Worm (Caenorhabditis elegans) whole organism, young adult: ENCODE data around the gene C25H3.3.

ENCODE experiments used
- B0261.1 ChIP-seq: sonication (generic microtip); optimal IDR thresholded peaks from 2 replicates; lab custom pipeline; 2016; ENCODE audit warnings: mild to moderate bottlenecking, missing genetic modification characterization, moderate library complexity, missing compliant biosample characterization
- F10E7.11 ChIP-seq: sonication (generic microtip); optimal IDR thresholded peaks from 2 replicates; lab custom pipeline; 2017; ENCODE audit warnings: mild to moderate bottlenecking, missing genetic modification characterization, moderate library complexity, missing compliant biosample characterization
- F23B12.7 ChIP-seq: sonication (generic microtip); optimal IDR thresholded peaks from 2 replicates; lab custom pipeline; 2017; ENCODE audit warnings: missing genetic modification characterization, mild to moderate bottlenecking, missing compliant biosample characterization, antibody characterized with exemption, moderate library complexity; ENCODE audit not compliant: insufficient read depth
- F37B4.10 ChIP-seq: fragments of 200-800 bp; sonication (Bioruptor generic); IDR thresholded peaks from 2 replicates; pipeline ENCODE4 v1.3.6; 2022; ENCODE audit warnings: missing genetic modification characterization, missing compliant biosample characterization
- F39B2.1 ChIP-seq: fragments of 200-800 bp; sonication (Bioruptor generic); IDR thresholded peaks from 2 replicates; pipeline ENCODE4 v1.3.6; 2022; ENCODE audit warnings: missing genetic modification reagents, missing genetic modification characterization, missing compliant biosample characterization
- T07F8.4 ChIP-seq: sonication (generic microtip); optimal IDR thresholded peaks from 2 replicates; lab custom pipeline; 2016; ENCODE audit warnings: mild to moderate bottlenecking, missing genetic modification characterization, moderate library complexity, missing compliant biosample characterization
- T26A5.8 ChIP-seq: sonication (generic microtip); optimal IDR thresholded peaks from 2 replicates; lab custom pipeline; 2016; ENCODE audit warnings: missing genetic modification characterization, missing compliant biosample characterization
- Y53F4B.3 ChIP-seq: fragments of 200-800 bp; sonication (Bioruptor generic); IDR thresholded peaks from 2 replicates; pipeline ENCODE4 v1.3.6; 2022; ENCODE audit warnings: missing genetic modification reagents, missing genetic modification characterization, missing compliant biosample characterization
- Y56A3A.18 ChIP-seq: fragments of 200-800 bp; sonication (Bioruptor generic); IDR thresholded peaks from 2 replicates; pipeline ENCODE4 v1.3.6; 2022; ENCODE audit warnings: missing genetic modification reagents, missing genetic modification characterization, missing compliant biosample characterization
- Y67H2A.10 ChIP-seq: fragments of 200-800 bp; sonication (Bioruptor generic); conservative IDR thresholded peaks from 2 replicates; pipeline ENCODE4 v1.3.6; 2022; ENCODE audit warnings: missing genetic modification reagents, missing genetic modification characterization, missing compliant biosample characterization
- Y95B8A.8 ChIP-seq: fragments of 200-800 bp; sonication (Bioruptor generic); IDR thresholded peaks from 2 replicates; pipeline ENCODE4 v1.3.6; 2022; ENCODE audit warnings: missing genetic modification reagents, missing genetic modification characterization, missing compliant biosample characterization
- ZK185.1 ChIP-seq: sonication (generic microtip); optimal IDR thresholded peaks from 2 replicates; lab custom pipeline; 2016; ENCODE audit warnings: mild to moderate bottlenecking, missing genetic modification characterization, missing compliant biosample characterization; ENCODE audit not compliant: poor library complexity, severe bottlenecking
- atf-7 ChIP-seq: sonication (generic microtip); optimal IDR thresholded peaks from 2 replicates; lab custom pipeline; 2017; ENCODE audit warnings: mild to moderate bottlenecking, missing genetic modification characterization, missing compliant biosample characterization
- athp-1 ChIP-seq: sonication (generic microtip); optimal IDR thresholded peaks from 2 replicates; lab custom pipeline; 2017; ENCODE audit warnings: mild to moderate bottlenecking, missing genetic modification characterization, missing compliant biosample characterization
- ceh-100 ChIP-seq: fragments of 200-800 bp; sonication (Bioruptor generic); IDR thresholded peaks from 2 replicates; pipeline ENCODE4 v1.3.6; 2022; ENCODE audit warnings: missing genetic modification reagents, missing genetic modification characterization, missing compliant biosample characterization
- ceh-27 ChIP-seq: fragments of 200-800 bp; sonication (Bioruptor generic); optimal IDR thresholded peaks from 2 replicates; lab custom pipeline; 2018; ENCODE audit warnings: mild to moderate bottlenecking, missing genetic modification characterization, moderate library complexity, missing compliant biosample characterization
- ceh-40 ChIP-seq: fragments of 200-800 bp; sonication (Bioruptor generic); IDR thresholded peaks from 2 replicates; pipeline ENCODE4 v1.3.6; 2022; ENCODE audit warnings: missing genetic modification characterization, missing compliant biosample characterization
- ceh-79 ChIP-seq: sonication (generic microtip); optimal IDR thresholded peaks from 2 replicates; lab custom pipeline; 2017; ENCODE audit warnings: mild to moderate bottlenecking, missing genetic modification characterization, missing compliant biosample characterization
- die-1 ChIP-seq: sonication (generic microtip); optimal IDR thresholded peaks from 2 replicates; lab custom pipeline; 2016; ENCODE audit warnings: missing genotype, mild to moderate bottlenecking, missing genetic modification characterization, missing compliant biosample characterization
- dox-1 ChIP-seq: fragments of 200-800 bp; sonication (Bioruptor generic); IDR thresholded peaks from 2 replicates; pipeline ENCODE4 v1.3.6; 2022; ENCODE audit warnings: missing genetic modification reagents, missing genetic modification characterization, missing compliant biosample characterization
- dpff-1 ChIP-seq: sonication (generic microtip); optimal IDR thresholded peaks from 2 replicates; lab custom pipeline; 2017; ENCODE audit warnings: mild to moderate bottlenecking, missing genetic modification characterization, missing compliant biosample characterization
- egl-18 ChIP-seq: fragments of 200-800 bp; sonication (Bioruptor generic); IDR thresholded peaks from 2 replicates; pipeline ENCODE4 v1.3.6; 2022; ENCODE audit warnings: missing genetic modification reagents, missing genetic modification characterization, missing compliant biosample characterization
- egl-44 ChIP-seq: fragments of 200-800 bp; sonication (Bioruptor generic); IDR thresholded peaks from 2 replicates; pipeline ENCODE4 v1.3.6; 2022; ENCODE audit warnings: missing genetic modification reagents, missing genetic modification characterization, missing compliant biosample characterization
- ekl-4 ChIP-seq: fragments of 200-800 bp; sonication (Bioruptor generic); IDR thresholded peaks from 2 replicates; pipeline ENCODE4 v1.3.6; 2022; ENCODE audit warnings: missing genetic modification reagents, missing genetic modification characterization, missing compliant biosample characterization
- ets-4 ChIP-seq: fragments of 200-800 bp; sonication (Bioruptor generic); optimal IDR thresholded peaks from 2 replicates; lab custom pipeline; 2018; ENCODE audit warnings: mild to moderate bottlenecking, missing genetic modification characterization, missing compliant biosample characterization
- hsf-1 ChIP-seq: fragments of 200-800 bp; sonication (Bioruptor generic); IDR thresholded peaks from 2 replicates; pipeline ENCODE4 v1.3.6; 2022; ENCODE audit warnings: missing genetic modification reagents, missing genetic modification characterization, missing compliant biosample characterization
- let-526 ChIP-seq: fragments of 200-800 bp; sonication (Bioruptor generic); IDR thresholded peaks from 2 replicates; pipeline ENCODE4 v1.3.6; 2022; ENCODE audit warnings: missing genetic modification reagents, missing genetic modification characterization, missing compliant biosample characterization
- lin-26 ChIP-seq: fragments of 200-800 bp; sonication (Bioruptor generic); IDR thresholded peaks from 2 replicates; pipeline ENCODE4 v1.3.6; 2022; ENCODE audit warnings: missing genetic modification reagents, missing genetic modification characterization, missing compliant biosample characterization
- lin-54 ChIP-seq: fragments of 200-800 bp; sonication (Bioruptor generic); optimal IDR thresholded peaks from 2 replicates; lab custom pipeline; 2018; ENCODE audit warnings: mild to moderate bottlenecking, missing genetic modification characterization, missing compliant biosample characterization
- lsl-1 ChIP-seq: fragments of 200-800 bp; sonication (Bioruptor generic); optimal IDR thresholded peaks from 2 replicates; lab custom pipeline; 2018; ENCODE audit warnings: mild to moderate bottlenecking, missing genetic modification characterization, moderate library complexity, missing compliant biosample characterization
- madf-8 ChIP-seq: fragments of 200-800 bp; sonication (Bioruptor generic); conservative IDR thresholded peaks from 2 replicates; pipeline ENCODE4 v1.3.6; 2022; ENCODE audit warnings: missing genetic modification reagents, missing genetic modification characterization, missing compliant biosample characterization
- mcd-1 ChIP-seq: fragments of 200-800 bp; sonication (Bioruptor generic); IDR thresholded peaks from 2 replicates; pipeline ENCODE4 v1.3.6; 2022; ENCODE audit warnings: missing genetic modification reagents, missing genetic modification characterization, missing compliant biosample characterization
- mes-4 ChIP-seq: sonication (generic microtip); optimal IDR thresholded peaks from 2 replicates; lab custom pipeline; 2016; ENCODE audit warnings: missing genotype, missing genetic modification characterization, missing compliant biosample characterization
- nfya-1 ChIP-seq: sonication (generic microtip); optimal IDR thresholded peaks from 2 replicates; lab custom pipeline; 2017; ENCODE audit warnings: antibody characterized with exemption, missing compliant biosample characterization, missing genetic modification characterization, borderline replicate concordance; ENCODE audit not compliant: insufficient read depth
- nhr-80 ChIP-seq: sonication (generic microtip); optimal IDR thresholded peaks from 2 replicates; lab custom pipeline; 2016; ENCODE audit warnings: missing genetic modification characterization, missing compliant biosample characterization
- nhr-90 ChIP-seq: sonication (generic microtip); optimal IDR thresholded peaks from 2 replicates; lab custom pipeline; 2016; ENCODE audit warnings: missing genotype, mild to moderate bottlenecking, missing genetic modification characterization, missing compliant biosample characterization
- pha-4 ChIP-seq: fragments of 150-350 bp; sonication (generic microtip); optimal IDR thresholded peaks from 2 replicates; lab custom pipeline; 2014; ENCODE audit warnings: missing biosample characterization, missing genetic modification reagents, missing genetic modification characterization
- rcor-1 ChIP-seq: fragments of 200-800 bp; sonication (Bioruptor generic); IDR thresholded peaks from 2 replicates; pipeline ENCODE4 v1.3.6; 2022; ENCODE audit warnings: missing genetic modification reagents, missing genetic modification characterization, missing compliant biosample characterization
- rpc-1 ChIP-seq, 2 experiments: fragments of 150-350 bp in 1 of 2; sonication (generic microtip) in 1 of 2; optimal IDR thresholded peaks; 2 replicates each; lab custom pipeline; 2014 to 2018; ENCODE audit warnings: missing biosample characterization in 1 of 2, missing genetic modification characterization in 1 of 2, missing genetic modification reagents in 1 of 2, missing genotype in 1 of 2
- somi-1 ChIP-seq: fragments of 200-800 bp; sonication (Bioruptor generic); optimal IDR thresholded peaks from 2 replicates; lab custom pipeline; 2018; ENCODE audit warnings: mild to moderate bottlenecking, missing genetic modification characterization, missing compliant biosample characterization
- sptf-2 ChIP-seq: fragments of 200-800 bp; sonication (Bioruptor generic); optimal IDR thresholded peaks from 2 replicates; lab custom pipeline; 2018; ENCODE audit warnings: mild to moderate bottlenecking, missing genetic modification characterization, missing compliant biosample characterization
- tbx-9 ChIP-seq: sonication (generic microtip); optimal IDR thresholded peaks from 2 replicates; lab custom pipeline; 2016; ENCODE audit warnings: borderline replicate concordance, missing genetic modification characterization, inconsistent platforms, missing compliant biosample characterization
- ztf-18 ChIP-seq: sonication (generic microtip); optimal IDR thresholded peaks from 2 replicates; lab custom pipeline; 2016; ENCODE audit warnings: missing genotype, mild to moderate bottlenecking, missing genetic modification characterization, missing compliant biosample characterization
- ztf-26 ChIP-seq: sonication (generic microtip); optimal IDR thresholded peaks from 2 replicates; lab custom pipeline; 2017; ENCODE audit warnings: missing genetic modification characterization, missing compliant biosample characterization

Gene C25H3.3

ce11 chrII:5660736-5661734 lies 33.0 kb upstream of the C25H3.3 start, which contains the start of the genes ift-43 and mdt-26 (continued):
- TF ChIP-seq egl-18 (peak; percentile 86; the same call in 1 of the 2 replicates), let-526 (GFP tag; lab: Robert Waterston, UW) (peak; percentile 90), die-1 (no peak), ZK185.1 (tag; lab: Kevin White, UChicago) (peak; percentile 57), ceh-40 (GFP tag; lab: Robert Waterston, UW) (peak; percentile 83; the same call in 1 of the 2 replicates), lin-26 (GFP tag; lab: Robert Waterston, UW) (peak; percentile 61), Y67H2A.10 (GFP tag; lab: Robert Waterston, UW) (peak; percentile 71; the same call in 1 of the 2 replicates), madf-8 (peak; percentile 10), ekl-4 (GFP tag; lab: Robert Waterston, UW) (peak; percentile 83), nfya-1 (no peak), hsf-1 (no peak)

- TF ChIP-seq mes-4 = peak; percentile 36
- TF ChIP-seq F37B4.10 (GFP tag; lab: Robert Waterston, UW) = peak; percentile 92; the same call in 1 of the 2 replicates
- peak; percentile 98 for TF ChIP-seq ekl-4 (GFP tag; lab: Robert Waterston, UW)
- peak; percentile 99 for TF ChIP-seq ceh-79 (tag; lab: Kevin White, UChicago)
- TF ChIP-seq pha-4 (tag; lab: Kevin White, UChicago) = no peak
- TF ChIP-seq ztf-18 (tag; lab: Kevin White, UChicago) = peak; percentile 28
- TF ChIP-seq ets-4 (GFP tag; lab: Kevin White, UChicago) = peak; percentile 69
- peak; percentile 31; the same call in 1 of the 2 replicates for TF ChIP-seq Y53F4B.3 (GFP tag; lab: Robert Waterston, UW)
- peak; percentile 91 for TF ChIP-seq mcd-1 (GFP tag; lab: Robert Waterston, UW)
- TF ChIP-seq tbx-9 (tag; lab: Kevin White, UChicago) = peak; percentile 99
- TF ChIP-seq nhr-80 = peak; percentile 2
- peak; percentile 55 for TF ChIP-seq B0261.1
- TF ChIP-seq F39B2.1 = peak; percentile 90
- no peak for TF ChIP-seq T07F8.4 (tag; lab: Kevin White, UChicago)
- TF ChIP-seq Y56A3A.18 (GFP tag; lab: Robert Waterston, UW) = peak; percentile 93
- TF ChIP-seq ceh-100 (GFP tag; lab: Robert Waterston, UW) = peak; percentile 90
- TF ChIP-seq ztf-26 (tag; lab: Kevin White, UChicago) = peak; percentile 96
- peak; percentile 83 for TF ChIP-seq lin-54 (GFP tag; lab: Kevin White, UChicago)
- TF ChIP-seq dox-1 (GFP tag; lab: Robert Waterston, UW) = peak; percentile 87; the same call in 1 of the 2 replicates
- TF ChIP-seq sptf-2 (GFP tag; lab: Kevin White, UChicago) = no peak
- peak; percentile 88 for TF ChIP-seq ceh-27 (GFP tag; lab: Kevin White, UChicago)
- peak; percentile 98 for TF ChIP-seq T26A5.8
- TF ChIP-seq let-526 (GFP tag; lab: Robert Waterston, UW) = peak; percentile 97
- peak; percentile 87 for TF ChIP-seq nhr-90 (tag; lab: Kevin White, UChicago)
- peak; percentile 99 for TF ChIP-seq athp-1 (tag; lab: Kevin White, UChicago)
- peak; percentile 79 for TF ChIP-seq rcor-1 (GFP tag; lab: Robert Waterston, UW)
- no peak for TF ChIP-seq rpc-1 (optimal IDR thresholded peaks at IDR 0.05; lab: Kevin White, UChicago)
- no peak for TF ChIP-seq rpc-1 (tag; optimal IDR thresholded peaks at IDR 0.05; lab: Kevin White, UChicago)
- peak; percentile 99 for TF ChIP-seq dpff-1
- TF ChIP-seq F23B12.7 (tag; lab: Kevin White, UChicago) = no peak
- peak; percentile 90 for TF ChIP-seq somi-1 (GFP tag; lab: Kevin White, UChicago)
- peak; percentile 97 for TF ChIP-seq atf-7
- TF ChIP-seq egl-18 = peak; percentile 93
- no peak for TF ChIP-seq lsl-1 (GFP tag; lab: Kevin White, UChicago)
- TF ChIP-seq egl-44 = peak; percentile 90; the same call in 1 of the 2 replicates
- TF ChIP-seq F10E7.11 (tag; lab: Kevin White, UChicago) = peak; percentile 100
- peak; percentile 96 for TF ChIP-seq Y95B8A.8 (GFP tag; lab: Robert Waterston, UW)
These were observed 32.2 kb upstream of the C25H3.3 start for ce11 chrII:5661735-5662177.
